Worm (Caenorhabditis elegans) whole organism, midembryonic: ENCODE results near the gene sri-18.

Experiments
- T22C8.4 ChIP-seq: fragments of 200-800 bp; sonication (Bioruptor generic); IDR thresholded peaks from 2 replicates; pipeline ENCODE4 v1.3.6; 2022; ENCODE audit warnings: missing genetic modification characterization, missing compliant biosample characterization
- cog-1 ChIP-seq: sonication (generic microtip); optimal IDR thresholded peaks from 2 replicates; lab custom pipeline; 2016; ENCODE audit warnings: missing genetic modification characterization, missing compliant biosample characterization
- flt-1 ChIP-seq: fragments of 200-800 bp; sonication (Bioruptor generic); IDR thresholded peaks from 2 replicates; pipeline ENCODE4 v1.3.6; 2022; ENCODE audit warnings: missing genetic modification characterization, missing compliant biosample characterization
- klf-2 ChIP-seq: fragments of 200-800 bp; sonication (Bioruptor generic); conservative IDR thresholded peaks from 2 replicates; pipeline ENCODE4 v1.3.6; 2022; ENCODE audit warnings: missing genetic modification reagents, missing genetic modification characterization, missing compliant biosample characterization
- med-1 ChIP-seq: sonication (generic microtip); optimal IDR thresholded peaks from 2 replicates; lab custom pipeline; 2017; ENCODE audit warnings: missing genetic modification characterization, mild to moderate bottlenecking, missing compliant biosample characterization, antibody characterized with exemption, missing genetic modification reagents; ENCODE audit not compliant: insufficient read depth
- ref-1 ChIP-seq: fragments of 200-800 bp; sonication (Bioruptor generic); conservative IDR thresholded peaks from 2 replicates; pipeline ENCODE4 v1.3.6; 2022; ENCODE audit warnings: missing genetic modification reagents, missing genetic modification characterization, missing compliant biosample characterization
- tab-1 ChIP-seq: fragments of 200-800 bp; sonication (Bioruptor generic); IDR thresholded peaks from 2 replicates; pipeline ENCODE4 v1.3.6; 2022; ENCODE audit warnings: missing genetic modification characterization, missing compliant biosample characterization
- ztf-23 ChIP-seq: fragments of 200-800 bp; sonication (Bioruptor generic); IDR thresholded peaks from 2 replicates; pipeline ENCODE4 v1.3.6; 2022; ENCODE audit warnings: missing genetic modification reagents, missing genetic modification characterization, missing compliant biosample characterization
- ztf-29 ChIP-seq: fragments of 200-800 bp; sonication (Bioruptor generic); IDR thresholded peaks from 2 replicates; pipeline ENCODE4 v1.3.6; 2022; ENCODE audit warnings: missing genetic modification reagents, missing genetic modification characterization, missing compliant biosample characterization

DNA sequence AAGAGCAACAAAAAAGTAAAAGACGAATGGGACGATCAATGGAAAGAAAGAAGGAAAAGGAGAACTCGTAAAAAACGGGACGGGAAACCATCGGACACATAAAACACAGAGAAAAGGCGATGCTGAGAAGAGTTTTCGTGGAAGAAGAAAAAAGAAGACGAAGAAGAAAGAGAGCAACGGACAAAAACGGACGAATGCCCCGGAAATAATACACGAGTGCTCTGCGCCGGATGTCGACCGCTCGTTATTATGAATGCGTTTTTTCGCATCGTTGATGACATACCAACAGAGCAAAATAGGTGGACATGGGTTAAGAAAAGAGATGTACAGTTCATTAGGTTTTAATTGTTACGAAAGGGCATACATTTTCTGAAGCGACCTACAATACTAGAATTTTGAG is 15.3 kb upstream of the sri-18 start, which contains the start of gene Y22F5A.11:
- TF ChIP-seq T22C8.4 = no peak
- no peak for TF ChIP-seq klf-2
- no peak for TF ChIP-seq ztf-23
- no peak for TF ChIP-seq flt-1 (GFP tag; lab: Robert Waterston, UW)
- no peak for TF ChIP-seq cog-1 (tag; lab: Kevin White, UChicago)
- no peak for TF ChIP-seq tab-1 (GFP tag; lab: Robert Waterston, UW)
- TF ChIP-seq ref-1 (GFP tag; lab: Robert Waterston, UW) = no peak
- TF ChIP-seq med-1 (GFP tag; lab: Kevin White, UChicago) = no peak
- TF ChIP-seq ztf-29 (GFP tag; lab: Robert Waterston, UW) = no peak
